Fruit fly (Drosophila melanogaster) whole organism, embryonic: ENCODE results near the gene CG7611.
A peak's percentile ranks its signal among the peaks of the same experiment; 100 is the strongest.

ENCODE experiments used
- Atf-2 ChIP-seq: fragments of 200-800 bp; sonication (Bioruptor generic); optimal IDR thresholded peaks from 2 replicates; lab custom pipeline; 2016; ENCODE audit warnings: missing biosample characterization, missing genetic modification characterization
- Blimp-1 ChIP-seq: fragments of 200-800 bp; sonication (Bioruptor generic); optimal IDR thresholded peaks from 3 replicates; lab custom pipeline; 2018; ENCODE audit warnings: missing biosample characterization, missing genetic modification characterization, mild to moderate bottlenecking, moderate library complexity, missing genetic modification reagents
- CG10147 ChIP-seq: fragments of 200-800 bp; sonication (Bioruptor generic); optimal IDR thresholded peaks from 2 replicates; lab custom pipeline; 2019; ENCODE audit warnings: missing biosample characterization, mild to moderate bottlenecking, missing genetic modification characterization, moderate library complexity
- CG10979 ChIP-seq: fragments of 200-800 bp; sonication (Bioruptor generic); optimal IDR thresholded peaks from 2 replicates; lab custom pipeline; 2018; ENCODE audit warnings: missing biosample characterization, mild to moderate bottlenecking, missing genetic modification characterization, moderate library complexity
- CG11085 ChIP-seq: fragments of 200-800 bp; sonication (Bioruptor generic); IDR thresholded peaks from 2 replicates; pipeline ENCODE4 v1.3.6; 2022; ENCODE audit warnings: missing biosample characterization, missing genetic modification characterization
- CG12942 ChIP-seq: fragments of 200-800 bp; sonication (Bioruptor generic); optimal IDR thresholded peaks from 3 replicates; lab custom pipeline; 2016; ENCODE audit warnings: missing biosample characterization, missing genetic modification characterization
- CG13287 ChIP-seq: fragments of 200-800 bp; sonication (Bioruptor generic); IDR thresholded peaks from 2 replicates; pipeline ENCODE4 v1.3.6; 2022; ENCODE audit warnings: missing biosample characterization, missing genetic modification characterization; ENCODE audit not compliant: partially characterized antibody
- CG13296 ChIP-seq: fragments of 200-800 bp; sonication (Bioruptor generic); optimal IDR thresholded peaks from 3 replicates; lab custom pipeline; 2018; ENCODE audit warnings: missing biosample characterization, mild to moderate bottlenecking, missing genetic modification characterization
- CG14441 ChIP-seq: fragments of 200-800 bp; sonication (Bioruptor generic); IDR thresholded peaks from 2 replicates; pipeline ENCODE4 v1.3.6; 2022; ENCODE audit warnings: missing biosample characterization, missing genetic modification characterization
- CG14667 ChIP-seq: fragments of 200-800 bp; sonication (Bioruptor generic); IDR thresholded peaks from 2 replicates; pipeline ENCODE4 v1.3.6; 2022; ENCODE audit warnings: missing biosample characterization, missing genetic modification characterization
- CG14860 ChIP-seq: fragments of 200-800 bp; sonication (Bioruptor generic); IDR thresholded peaks from 3 replicates; pipeline ENCODE4 v1.3.6; 2022; ENCODE audit warnings: missing biosample characterization, missing genetic modification characterization; ENCODE audit not compliant: partially characterized antibody
- CG1529 ChIP-seq: fragments of 200-800 bp; sonication (Bioruptor generic); optimal IDR thresholded peaks from 3 replicates; lab custom pipeline; 2018; ENCODE audit warnings: missing biosample characterization, missing genetic modification characterization
- CG15479 ChIP-seq: fragments of 200-800 bp; sonication (Bioruptor generic); optimal IDR thresholded peaks from 3 replicates; lab custom pipeline; 2019; ENCODE audit warnings: missing biosample characterization, mild to moderate bottlenecking, missing genetic modification characterization, moderate library complexity
- CG15514 ChIP-seq: fragments of 200-800 bp; sonication (Bioruptor generic); optimal IDR thresholded peaks from 3 replicates; lab custom pipeline; 2017; ENCODE audit warnings: missing biosample characterization, missing genetic modification characterization, mild to moderate bottlenecking, moderate library complexity, missing genetic modification reagents
- CG16779 ChIP-seq: fragments of 200-800 bp; sonication (Bioruptor generic); IDR thresholded peaks from 2 replicates; pipeline ENCODE4 v1.3.6; 2022; ENCODE audit warnings: missing biosample characterization, missing genetic modification characterization
- CG16863 ChIP-seq: fragments of 200-800 bp; sonication (Bioruptor generic); optimal IDR thresholded peaks from 3 replicates; lab custom pipeline; 2016; ENCODE audit warnings: missing biosample characterization, missing genetic modification characterization
- CG2129 ChIP-seq: fragments of 200-800 bp; sonication (Bioruptor generic); IDR thresholded peaks from 2 replicates; pipeline ENCODE4 v1.3.6; 2022; ENCODE audit warnings: missing biosample characterization, missing genetic modification characterization; ENCODE audit not compliant: partially characterized antibody
- CG3726 ChIP-seq: fragments of 200-800 bp; sonication (Bioruptor generic); IDR thresholded peaks from 3 replicates; pipeline ENCODE4, ENCODE4 v1.3.6; 2022; ENCODE audit warnings: missing biosample characterization, missing genetic modification characterization
- CG43689 ChIP-seq: fragments of 200-800 bp; sonication (Bioruptor generic); IDR thresholded peaks from 2 replicates; pipeline ENCODE4 v1.3.6; 2022; ENCODE audit warnings: missing biosample characterization, missing genetic modification characterization
- CG4730 ChIP-seq: fragments of 200-800 bp; sonication (Bioruptor generic); IDR thresholded peaks from 2 replicates; pipeline ENCODE4 v1.3.6; 2022; ENCODE audit warnings: missing biosample characterization, missing genetic modification characterization
- CG5245 ChIP-seq: fragments of 200-800 bp; sonication (Bioruptor generic); optimal IDR thresholded peaks from 3 replicates; lab custom pipeline; 2016; ENCODE audit warnings: missing biosample characterization, missing genetic modification characterization
- CG6689 ChIP-seq: fragments of 200-800 bp; sonication (Bioruptor generic); IDR thresholded peaks from 2 replicates; pipeline ENCODE4 v1.3.6; 2022; ENCODE audit warnings: missing biosample characterization, missing genetic modification characterization
- CG6813 ChIP-seq: fragments of 200-800 bp; sonication (Bioruptor generic); optimal IDR thresholded peaks from 2 replicates; lab custom pipeline; 2017; ENCODE audit warnings: missing biosample characterization, missing genetic modification characterization, mild to moderate bottlenecking, moderate library complexity, missing genetic modification reagents
- CG8281 ChIP-seq: fragments of 200-800 bp; sonication (Bioruptor generic); optimal IDR thresholded peaks from 2 replicates; lab custom pipeline; 2018; ENCODE audit warnings: missing biosample characterization, mild to moderate bottlenecking, missing genetic modification characterization, moderate library complexity
- CG8388 ChIP-seq: fragments of 200-800 bp; sonication (Bioruptor generic); optimal IDR thresholded peaks from 2 replicates; lab custom pipeline; 2019; ENCODE audit warnings: missing biosample characterization, mild to moderate bottlenecking, missing genetic modification characterization, moderate library complexity
- Deaf1 ChIP-seq: fragments of 200-800 bp; optimal IDR thresholded peaks from 3 replicates; lab custom pipeline; 2019; ENCODE audit warnings: missing biosample characterization, mild to moderate bottlenecking, missing genetic modification characterization, moderate library complexity
- Ets65A ChIP-seq: fragments of 200-800 bp; sonication (Bioruptor generic); peaks from one replicate; lab custom pipeline; 2016; ENCODE audit warnings: missing biosample characterization, missing genetic modification characterization
- Fer1 ChIP-seq: fragments of 200-800 bp; sonication (Bioruptor generic); optimal IDR thresholded peaks from 2 replicates; lab custom pipeline; 2017; ENCODE audit warnings: missing biosample characterization, mild to moderate bottlenecking, missing genetic modification characterization
- HLH4C ChIP-seq: fragments of 200-800 bp; sonication (Bioruptor generic); IDR thresholded peaks from 3 replicates; pipeline ENCODE4 v1.3.6; 2022; ENCODE audit warnings: missing biosample characterization, missing genetic modification characterization; ENCODE audit not compliant: partially characterized antibody
- Hr51 ChIP-seq, 2 experiments: fragments of 200-800 bp; sonication (Bioruptor generic); optimal IDR thresholded peaks; 2 replicates in 1 of 2; 3 replicates in 1 of 2; lab custom pipeline; 2016 to 2018; ENCODE audit warnings: missing biosample characterization in 2 of 2, missing genetic modification characterization in 2 of 2, mild to moderate bottlenecking in 1 of 2, moderate library complexity in 1 of 2
- Hr78 ChIP-seq, 2 experiments: fragments of 200-800 bp in 1 of 2; fragments of >200 bp in 1 of 2; sonication (Bioruptor generic) in 1 of 2; optimal IDR thresholded peaks; 2 replicates each; lab custom pipeline; 2017 to 2019; ENCODE audit warnings: missing biosample characterization in 2 of 2, missing genetic modification characterization in 2 of 2, mild to moderate bottlenecking in 1 of 2, moderate library complexity in 1 of 2
- Mes4 ChIP-seq: fragments of 200-800 bp; sonication (Bioruptor generic); optimal IDR thresholded peaks from 2 replicates; lab custom pipeline; 2016; ENCODE audit warnings: missing biosample characterization, missing genetic modification characterization
- Scr ChIP-seq: fragments of 200-800 bp; sonication (Bioruptor generic); IDR thresholded peaks from 2 replicates; pipeline ENCODE4 v1.3.6; 2022; ENCODE audit warnings: missing biosample characterization, missing genetic modification characterization; ENCODE audit not compliant: partially characterized antibody
- Sin3A ChIP-seq: fragments of >200 bp; optimal IDR thresholded peaks from 2 replicates; lab custom pipeline; 2018
- Stat92E ChIP-seq, 3 experiments: fragments of >200 bp in 2 of 3; fragments of 200-800 bp in 1 of 3; sonication (Bioruptor generic) in 1 of 3; optimal IDR thresholded peaks; 2 replicates each; lab custom pipeline; 2017 to 2019; ENCODE audit warnings: missing biosample characterization in 3 of 3, missing genetic modification characterization in 3 of 3, mild to moderate bottlenecking in 1 of 3, moderate library complexity in 1 of 3
- caup ChIP-seq: fragments of 200-800 bp; sonication (Bioruptor generic); optimal IDR thresholded peaks from 3 replicates; lab custom pipeline; 2017; ENCODE audit warnings: missing biosample characterization, mild to moderate bottlenecking, missing genetic modification characterization, moderate library complexity; ENCODE audit not compliant: severe bottlenecking
- ems ChIP-seq: fragments of 200-800 bp; sonication (Bioruptor generic); optimal IDR thresholded peaks from 3 replicates; lab custom pipeline; 2016; ENCODE audit warnings: missing biosample characterization, missing genetic modification characterization
- eyg ChIP-seq: fragments of 200-800 bp; sonication (Bioruptor generic); optimal IDR thresholded peaks from 3 replicates; lab custom pipeline; 2016; ENCODE audit warnings: missing biosample characterization, missing genetic modification characterization
- fd96Cb ChIP-seq: fragments of 200-800 bp; sonication (Bioruptor generic); optimal IDR thresholded peaks from 2 replicates; lab custom pipeline; 2018; ENCODE audit warnings: missing biosample characterization, mild to moderate bottlenecking, missing genetic modification characterization, moderate library complexity
- grau ChIP-seq: fragments of 200-800 bp; optimal IDR thresholded peaks from 3 replicates; lab custom pipeline; 2019; ENCODE audit warnings: missing biosample characterization, mild to moderate bottlenecking, missing genetic modification characterization, moderate library complexity
- ham ChIP-seq: fragments of 200-800 bp; sonication (Bioruptor generic); IDR thresholded peaks from 2 replicates; pipeline ENCODE4 v1.3.6; 2022; ENCODE audit warnings: missing biosample characterization, missing genetic modification characterization
- lbe ChIP-seq: fragments of 200-800 bp; sonication (Bioruptor generic); optimal IDR thresholded peaks from 2 replicates; lab custom pipeline; 2016; ENCODE audit warnings: missing biosample characterization, mild to moderate bottlenecking, missing genetic modification characterization
- luna ChIP-seq: fragments of 200-800 bp; sonication (Bioruptor generic); optimal IDR thresholded peaks from 2 replicates; lab custom pipeline; 2016; ENCODE audit warnings: missing biosample characterization, missing genetic modification characterization
- nerfin-1 ChIP-seq: fragments of 200-800 bp; sonication (Bioruptor generic); optimal IDR thresholded peaks from 3 replicates; lab custom pipeline; 2019; ENCODE audit warnings: missing biosample characterization, mild to moderate bottlenecking, missing genetic modification characterization, moderate library complexity
- otp ChIP-seq: fragments of 200-800 bp; sonication (Bioruptor generic); IDR thresholded peaks from 3 replicates; pipeline ENCODE4, ENCODE4 v1.3.6; 2022; ENCODE audit warnings: missing biosample characterization, missing genetic modification characterization
- sob ChIP-seq: fragments of 200-800 bp; sonication (Bioruptor generic); IDR thresholded peaks from 2 replicates; pipeline ENCODE4 v1.3.6; 2022; ENCODE audit warnings: missing biosample characterization, missing genetic modification characterization
- tup ChIP-seq: fragments of 200-800 bp; sonication (Bioruptor generic); optimal IDR thresholded peaks from 2 replicates; lab custom pipeline; 2016; ENCODE audit warnings: missing biosample characterization, mild to moderate bottlenecking, missing genetic modification characterization, moderate library complexity

CG7611 gene

dm6 chr3L:21496865-21497634 is 25.9 kb upstream of the CG7611 start, which contains the start of gene Hr78 (continued):
- TF ChIP-seq grau (tag; lab: Kevin White, UChicago), result peak; percentile 85
- TF ChIP-seq CG3726 (GFP tag; lab: Robert Waterston, UW), result no peak
- peak; percentile 32 for TF ChIP-seq CG15479 (GFP tag; lab: Kevin White, UChicago)
- TF ChIP-seq otp (GFP tag; lab: Robert Waterston, UW), result peak; percentile 46; the same call in 1 of the 3 replicates
- peak; percentile 90 for TF ChIP-seq Fer1 (GFP tag; lab: Kevin White, UChicago)
- peak; percentile 60 for TF ChIP-seq Sin3A (lab: Kevin White, UChicago)
- TF ChIP-seq CG6689 (GFP tag; lab: Robert Waterston, UW), result peak; percentile 82
- no peak for TF ChIP-seq CG16779 (GFP tag; lab: Robert Waterston, UW)
- peak; percentile 99 for TF ChIP-seq CG8388 (GFP tag; lab: Kevin White, UChicago)
- no peak for TF ChIP-seq HLH4C
- TF ChIP-seq CG6813 (GFP tag; lab: Kevin White, UChicago), result peak; percentile 85
- TF ChIP-seq tup (GFP tag; lab: Kevin White, UChicago), result no peak
- no peak for TF ChIP-seq CG43689 (GFP tag; lab: Robert Waterston, UW)
- no peak for TF ChIP-seq CG2129
- TF ChIP-seq eyg (GFP tag; lab: Kevin White, UChicago), result no peak
- peak; percentile 92 for TF ChIP-seq CG13296 (GFP tag; lab: Kevin White, UChicago)
- no peak; the same call in 1 of the 2 replicates for TF ChIP-seq CG14667 (GFP tag; lab: Robert Waterston, UW)
- no peak for TF ChIP-seq luna (GFP tag; lab: Kevin White, UChicago)
- TF ChIP-seq CG10147, result peak; percentile 84
- peak; percentile 86 for TF ChIP-seq caup (GFP tag; lab: Kevin White, UChicago)
- peak; percentile 51 for TF ChIP-seq CG12942 (GFP tag; lab: Kevin White, UChicago)
- no peak for TF ChIP-seq Ets65A (GFP tag; lab: Kevin White, UChicago)
- TF ChIP-seq CG14441 (GFP tag; lab: Robert Waterston, UW), result no peak; the same call in 1 of the 2 replicates
- no peak for TF ChIP-seq ham
- peak; percentile 69 for TF ChIP-seq Deaf1 (tag; lab: Kevin White, UChicago)
- no peak for TF ChIP-seq CG4730 (GFP tag; lab: Robert Waterston, UW)
- 0 out of 2 replicates have a peak, but pooled peaks have one; percentile 12 for TF ChIP-seq Scr (GFP tag; lab: Robert Waterston, UW)
- peak; percentile 70 for TF ChIP-seq nerfin-1 (tag; lab: Kevin White, UChicago)
- TF ChIP-seq CG1529 (GFP tag; lab: Kevin White, UChicago), result peak; percentile 57
- TF ChIP-seq Hr78 (GFP tag; optimal IDR thresholded peaks at IDR 0.05; lab: Kevin White, UChicago), result peak in 1 of 2 experiments; percentile 95
- no peak for TF ChIP-seq CG16863 (GFP tag; lab: Kevin White, UChicago)
- TF ChIP-seq CG5245 (GFP tag; lab: Kevin White, UChicago), result peak; percentile 31
- no peak; the same call in 1 of the 2 replicates for TF ChIP-seq CG13287 (GFP tag; lab: Robert Waterston, UW)
- TF ChIP-seq CG11085 (GFP tag; lab: Robert Waterston, UW), result peak; percentile 65; the same call in 1 of the 2 replicates
- TF ChIP-seq CG8281 (tag; lab: Kevin White, UChicago), result peak; percentile 62
- TF ChIP-seq lbe (GFP tag; lab: Kevin White, UChicago), result peak; percentile 67
- TF ChIP-seq Blimp-1, result peak; percentile 76
- TF ChIP-seq ems, result no peak
- TF ChIP-seq Stat92E (GFP tag; optimal IDR thresholded peaks at IDR 0.05; lab: Kevin White, UChicago), result peak in 1 of 3 experiments; percentile 40
- TF ChIP-seq CG14860 (GFP tag; lab: Robert Waterston, UW), result no peak
- TF ChIP-seq fd96Cb (tag; lab: Kevin White, UChicago), result peak; percentile 64
- TF ChIP-seq CG10979 (tag; lab: Kevin White, UChicago), result peak; percentile 85
- TF ChIP-seq Hr51 (GFP tag; optimal IDR thresholded peaks at IDR 0.05; lab: Kevin White, UChicago), result peak in 1 of 2 experiments; percentile 92
- no peak for TF ChIP-seq Atf-2 (GFP tag; lab: Kevin White, UChicago)
- TF ChIP-seq CG15514 (GFP tag; lab: Kevin White, UChicago), result peak; percentile 52
- peak; percentile 55 for TF ChIP-seq sob (GFP tag; lab: Robert Waterston, UW)
- no peak for TF ChIP-seq Mes4
